Worm (Caenorhabditis elegans) whole organism, young adult: ENCODE data around the gene nlp-52.
A peak's percentile ranks its signal among the peaks of the same experiment; 100 is the strongest.

ENCODE experiments used
- B0035.1 ChIP-seq: sonication (generic microtip); optimal IDR thresholded peaks from 2 replicates; lab custom pipeline; 2016; ENCODE audit warnings: missing genetic modification characterization, mild to moderate bottlenecking, missing compliant biosample characterization, missing genotype, missing genetic modification reagents
- B0261.1 ChIP-seq: sonication (generic microtip); optimal IDR thresholded peaks from 2 replicates; lab custom pipeline; 2016; ENCODE audit warnings: mild to moderate bottlenecking, missing genetic modification characterization, moderate library complexity, missing compliant biosample characterization
- B0336.3 ChIP-seq: fragments of 200-800 bp; sonication (Bioruptor generic); IDR thresholded peaks from 2 replicates; pipeline ENCODE4 v1.3.6; 2022; ENCODE audit warnings: missing genetic modification characterization, missing compliant biosample characterization
- F22D6.2 ChIP-seq: sonication (generic microtip); optimal IDR thresholded peaks from 2 replicates; lab custom pipeline; 2016; ENCODE audit warnings: mild to moderate bottlenecking, missing genetic modification characterization, missing compliant biosample characterization
- F23B12.7 ChIP-seq: sonication (generic microtip); optimal IDR thresholded peaks from 2 replicates; lab custom pipeline; 2017; ENCODE audit warnings: missing genetic modification characterization, mild to moderate bottlenecking, missing compliant biosample characterization, antibody characterized with exemption, moderate library complexity; ENCODE audit not compliant: insufficient read depth
- F37B4.10 ChIP-seq: fragments of 200-800 bp; sonication (Bioruptor generic); IDR thresholded peaks from 2 replicates; pipeline ENCODE4 v1.3.6; 2022; ENCODE audit warnings: missing genetic modification characterization, missing compliant biosample characterization
- F49E8.2 ChIP-seq: sonication (generic microtip); optimal IDR thresholded peaks from 3 replicates; lab custom pipeline; 2017; ENCODE audit warnings: missing genetic modification characterization, mild to moderate bottlenecking, missing compliant biosample characterization, antibody characterized with exemption, moderate library complexity; ENCODE audit not compliant: insufficient read depth
- F52B5.7 ChIP-seq: sonication (generic microtip); optimal IDR thresholded peaks from 2 replicates; lab custom pipeline; 2016; ENCODE audit warnings: mild to moderate bottlenecking, missing genetic modification characterization, missing compliant biosample characterization
- F57C9.4 ChIP-seq: sonication (generic microtip); optimal IDR thresholded peaks from 2 replicates; lab custom pipeline; 2017; ENCODE audit warnings: mild to moderate bottlenecking, missing genetic modification characterization, missing compliant biosample characterization
- K11D2.4 ChIP-seq: fragments of 200-800 bp; sonication (Bioruptor generic); IDR thresholded peaks from 2 replicates; pipeline ENCODE4 v1.3.6; 2022; ENCODE audit warnings: missing genetic modification reagents, missing genetic modification characterization, missing compliant biosample characterization
- K12H6.12 ChIP-seq: fragments of 200-800 bp; sonication (Bioruptor generic); optimal IDR thresholded peaks from 2 replicates; lab custom pipeline; 2018; ENCODE audit warnings: mild to moderate bottlenecking, missing genetic modification characterization, missing compliant biosample characterization
- Y95B8A.8 ChIP-seq: fragments of 200-800 bp; sonication (Bioruptor generic); IDR thresholded peaks from 2 replicates; pipeline ENCODE4 v1.3.6; 2022; ENCODE audit warnings: missing genetic modification reagents, missing genetic modification characterization, missing compliant biosample characterization
- akir-1 ChIP-seq: fragments of 200-800 bp; sonication (Bioruptor generic); optimal IDR thresholded peaks from 2 replicates; lab custom pipeline; 2018; ENCODE audit warnings: mild to moderate bottlenecking, missing genetic modification characterization, moderate library complexity, missing compliant biosample characterization
- ama-1 ChIP-seq, 3 experiments: fragments of 150-350 bp in 1 of 3; sonication (generic microtip) in 2 of 3; optimal IDR thresholded peaks; 2 replicates each; lab custom pipeline; 2014 to 2018; ENCODE audit warnings: missing biosample characterization in 2 of 3, missing genetic modification characterization in 2 of 3, missing genetic modification reagents in 2 of 3
- athp-1 ChIP-seq: sonication (generic microtip); optimal IDR thresholded peaks from 2 replicates; lab custom pipeline; 2017; ENCODE audit warnings: mild to moderate bottlenecking, missing genetic modification characterization, missing compliant biosample characterization
- bed-1 ChIP-seq: fragments of 200-800 bp; sonication (Bioruptor generic); IDR thresholded peaks from 2 replicates; pipeline ENCODE4 v1.3.6; 2022; ENCODE audit warnings: missing genetic modification reagents, missing genetic modification characterization, missing compliant biosample characterization
- cebp-1 ChIP-seq, 2 experiments: fragments of 200-800 bp in 1 of 2; sonication (Bioruptor generic) in 1 of 2; sonication (generic microtip) in 1 of 2; IDR thresholded peaks in 1 of 2; optimal IDR thresholded peaks in 1 of 2; 2 replicates each; pipeline versions ENCODE4 v1.3.6 to Lab custom; 2017 to 2022; ENCODE audit warnings: missing compliant biosample characterization in 2 of 2, missing genetic modification characterization in 2 of 2, mild to moderate bottlenecking in 1 of 2, missing genetic modification reagents in 1 of 2, moderate library complexity in 1 of 2
- cebp-2 ChIP-seq: fragments of 200-800 bp; sonication (Bioruptor generic); IDR thresholded peaks from 2 replicates; pipeline ENCODE4 v1.3.6; 2022; ENCODE audit warnings: missing genetic modification characterization, missing compliant biosample characterization
- ceh-100 ChIP-seq: fragments of 200-800 bp; sonication (Bioruptor generic); IDR thresholded peaks from 2 replicates; pipeline ENCODE4 v1.3.6; 2022; ENCODE audit warnings: missing genetic modification reagents, missing genetic modification characterization, missing compliant biosample characterization
- ceh-91 ChIP-seq: fragments of 200-800 bp; sonication (Bioruptor generic); IDR thresholded peaks from 2 replicates; pipeline ENCODE4 v1.3.6; 2022; ENCODE audit warnings: missing genetic modification reagents, missing genetic modification characterization, missing compliant biosample characterization
- chd-7 ChIP-seq: sonication (generic microtip); optimal IDR thresholded peaks from 2 replicates; lab custom pipeline; 2016; ENCODE audit warnings: mild to moderate bottlenecking, missing genetic modification characterization, moderate library complexity, missing compliant biosample characterization
- die-1 ChIP-seq: sonication (generic microtip); optimal IDR thresholded peaks from 2 replicates; lab custom pipeline; 2016; ENCODE audit warnings: missing genotype, mild to moderate bottlenecking, missing genetic modification characterization, missing compliant biosample characterization
- dox-1 ChIP-seq: fragments of 200-800 bp; sonication (Bioruptor generic); IDR thresholded peaks from 2 replicates; pipeline ENCODE4 v1.3.6; 2022; ENCODE audit warnings: missing genetic modification reagents, missing genetic modification characterization, missing compliant biosample characterization
- egrh-3 ChIP-seq: fragments of 200-800 bp; sonication (Bioruptor generic); IDR thresholded peaks from 2 replicates; pipeline ENCODE4 v1.3.6; 2022; ENCODE audit warnings: missing genetic modification reagents, missing genetic modification characterization, missing compliant biosample characterization
- fkh-3 ChIP-seq: sonication (generic microtip); optimal IDR thresholded peaks from 2 replicates; lab custom pipeline; 2016; ENCODE audit warnings: mild to moderate bottlenecking, missing genetic modification characterization, missing compliant biosample characterization
- hmg-1.2 ChIP-seq: fragments of 200-800 bp; sonication (Bioruptor generic); IDR thresholded peaks from 2 replicates; pipeline ENCODE4 v1.3.6; 2022; ENCODE audit warnings: missing genetic modification reagents, missing genetic modification characterization, missing compliant biosample characterization
- hmg-20 ChIP-seq: fragments of 200-800 bp; sonication (Bioruptor generic); IDR thresholded peaks from 2 replicates; pipeline ENCODE4 v1.3.6; 2022; ENCODE audit warnings: missing genetic modification reagents, missing genetic modification characterization, missing compliant biosample characterization
- lin-35 ChIP-seq, 3 experiments: fragments of 150-350 bp in 2 of 3; sonication (generic microtip) in 1 of 3; optimal IDR thresholded peaks; 2 replicates each; lab custom pipeline; 2014 to 2018; ENCODE audit warnings: missing biosample characterization in 3 of 3, missing genetic modification characterization in 3 of 3, missing genetic modification reagents in 3 of 3
- lin-54 ChIP-seq: fragments of 200-800 bp; sonication (Bioruptor generic); optimal IDR thresholded peaks from 2 replicates; lab custom pipeline; 2018; ENCODE audit warnings: mild to moderate bottlenecking, missing genetic modification characterization, missing compliant biosample characterization
- lir-1 ChIP-seq: fragments of 200-800 bp; sonication (Bioruptor generic); conservative IDR thresholded peaks from 2 replicates; pipeline ENCODE4 v1.3.6; 2022; ENCODE audit warnings: missing genetic modification reagents, missing genetic modification characterization, missing compliant biosample characterization
- madf-10 ChIP-seq: sonication (generic microtip); optimal IDR thresholded peaks from 2 replicates; lab custom pipeline; 2016; ENCODE audit warnings: mild to moderate bottlenecking, missing genetic modification characterization, missing compliant biosample characterization
- madf-8 ChIP-seq: fragments of 200-800 bp; sonication (Bioruptor generic); conservative IDR thresholded peaks from 2 replicates; pipeline ENCODE4 v1.3.6; 2022; ENCODE audit warnings: missing genetic modification reagents, missing genetic modification characterization, missing compliant biosample characterization
- mes-4 ChIP-seq: sonication (generic microtip); optimal IDR thresholded peaks from 2 replicates; lab custom pipeline; 2016; ENCODE audit warnings: missing genotype, missing genetic modification characterization, missing compliant biosample characterization
- mxl-1 ChIP-seq: sonication (generic microtip); optimal IDR thresholded peaks from 2 replicates; lab custom pipeline; 2016; ENCODE audit warnings: missing genetic modification characterization, missing compliant biosample characterization
- nfya-2 ChIP-seq: fragments of 200-800 bp; sonication (Bioruptor generic); IDR thresholded peaks from 2 replicates; pipeline ENCODE4 v1.3.6; 2022; ENCODE audit warnings: missing genetic modification reagents, missing genetic modification characterization, missing compliant biosample characterization
- nfyb-1 ChIP-seq: fragments of 200-800 bp; sonication (Bioruptor generic); IDR thresholded peaks from 2 replicates; pipeline ENCODE4 v1.3.6; 2022; ENCODE audit warnings: missing genetic modification reagents, missing genetic modification characterization, missing compliant biosample characterization
- nhr-120 ChIP-seq: fragments of 200-800 bp; sonication (Bioruptor generic); IDR thresholded peaks from 2 replicates; pipeline ENCODE4 v1.3.6; 2022; ENCODE audit warnings: missing genetic modification characterization, missing compliant biosample characterization
- pha-4 ChIP-seq: fragments of 150-350 bp; sonication (generic microtip); optimal IDR thresholded peaks from 2 replicates; lab custom pipeline; 2014; ENCODE audit warnings: missing biosample characterization, missing genetic modification reagents, missing genetic modification characterization
- rcor-1 ChIP-seq: fragments of 200-800 bp; sonication (Bioruptor generic); IDR thresholded peaks from 2 replicates; pipeline ENCODE4 v1.3.6; 2022; ENCODE audit warnings: missing genetic modification reagents, missing genetic modification characterization, missing compliant biosample characterization
- rec-8 ChIP-seq, 2 experiments: sonication (generic microtip); optimal IDR thresholded peaks; 2 replicates each; lab custom pipeline; 2016; ENCODE audit warnings: mild to moderate bottlenecking in 2 of 2, missing genetic modification characterization in 2 of 2, missing genetic modification reagents in 2 of 2, missing genotype in 2 of 2, missing biosample characterization in 1 of 2, missing compliant biosample characterization in 1 of 2, moderate library complexity in 1 of 2
- rpc-1 ChIP-seq, 2 experiments: fragments of 150-350 bp in 1 of 2; sonication (generic microtip) in 1 of 2; optimal IDR thresholded peaks; 2 replicates each; lab custom pipeline; 2014 to 2018; ENCODE audit warnings: missing biosample characterization in 1 of 2, missing genetic modification characterization in 1 of 2, missing genetic modification reagents in 1 of 2, missing genotype in 1 of 2
- sptf-2 ChIP-seq: fragments of 200-800 bp; sonication (Bioruptor generic); optimal IDR thresholded peaks from 2 replicates; lab custom pipeline; 2018; ENCODE audit warnings: mild to moderate bottlenecking, missing genetic modification characterization, missing compliant biosample characterization
- tlf-1 ChIP-seq: fragments of 200-800 bp; sonication (Bioruptor generic); optimal IDR thresholded peaks from 2 replicates; lab custom pipeline; 2018; ENCODE audit warnings: mild to moderate bottlenecking, missing genetic modification characterization, missing compliant biosample characterization
- unc-62 ChIP-seq: fragments of 150-350 bp; optimal IDR thresholded peaks from 2 replicates; lab custom pipeline; 2014; ENCODE audit warnings: missing biosample characterization, missing genetic modification reagents, missing genetic modification characterization
- zim-3 ChIP-seq: sonication (generic microtip); optimal IDR thresholded peaks from 2 replicates; lab custom pipeline; 2017; ENCODE audit warnings: mild to moderate bottlenecking, missing genetic modification characterization, moderate library complexity, missing compliant biosample characterization
- ztf-25 ChIP-seq: fragments of 200-800 bp; sonication (Bioruptor generic); IDR thresholded peaks from 2 replicates; pipeline ENCODE4 v1.3.6; 2022; ENCODE audit warnings: missing genetic modification reagents, missing genetic modification characterization, missing compliant biosample characterization
- ztf-28 ChIP-seq: fragments of 200-800 bp; sonication (Bioruptor generic); IDR thresholded peaks from 2 replicates; pipeline ENCODE4 v1.3.6; 2022; ENCODE audit warnings: missing genetic modification reagents, missing genetic modification characterization, missing compliant biosample characterization
- ztf-6 ChIP-seq: fragments of 200-800 bp; sonication (Bioruptor generic); IDR thresholded peaks from 2 replicates; pipeline ENCODE4 v1.3.6; 2022; ENCODE audit warnings: missing genetic modification reagents, missing genetic modification characterization, missing compliant biosample characterization

The nlp-52 gene

ce11 chrIII:793595-793994 lies 32.0 kb downstream of the nlp-52 start, which contains the start of gene snt-2 (continued):
- TF ChIP-seq zim-3: no peak
- no peak for TF ChIP-seq Y95B8A.8 (GFP tag; lab: Robert Waterston, UW)
- no peak for TF ChIP-seq sptf-2 (GFP tag; lab: Kevin White, UChicago)
- TF ChIP-seq mes-4: no peak
- TF ChIP-seq lin-54 (GFP tag; lab: Kevin White, UChicago): peak; percentile 58
- no peak for TF ChIP-seq madf-10 (tag; lab: Kevin White, UChicago)
- TF ChIP-seq rcor-1 (GFP tag; lab: Robert Waterston, UW): peak; percentile 18; the same call in 1 of the 2 replicates
- TF ChIP-seq hmg-1.2: peak; percentile 35
- no peak for TF ChIP-seq F52B5.7 (tag; lab: Kevin White, UChicago)
- TF ChIP-seq F22D6.2 (tag; lab: Kevin White, UChicago): no peak
- TF ChIP-seq B0035.1 (tag; lab: Kevin White, UChicago): no peak
- TF ChIP-seq ceh-91: 0 out of 2 replicates have a peak, but pooled peaks have one; percentile 44
- peak; percentile 52 for TF ChIP-seq F49E8.2 (tag; lab: Kevin White, UChicago)
- TF ChIP-seq F23B12.7 (tag; lab: Kevin White, UChicago): peak; percentile 86
- no peak for TF ChIP-seq ztf-25
- peak; percentile 51 for TF ChIP-seq B0336.3 (GFP tag; lab: Robert Waterston, UW)
- no peak for TF ChIP-seq rpc-1 (optimal IDR thresholded peaks at IDR 0.05; lab: Kevin White, UChicago)
- no peak for TF ChIP-seq rpc-1 (tag; optimal IDR thresholded peaks at IDR 0.05; lab: Kevin White, UChicago)
- TF ChIP-seq mxl-1: no peak
- no peak for TF ChIP-seq bed-1 (GFP tag; lab: Robert Waterston, UW)
- no peak for TF ChIP-seq rec-8 (tag; optimal IDR thresholded peaks at IDR 0.05; lab: Kevin White, UChicago)
- TF ChIP-seq F37B4.10 (GFP tag; lab: Robert Waterston, UW): no peak
- no peak for TF ChIP-seq cebp-1 (GFP tag; IDR thresholded peaks at IDR 0.05; lab: Robert Waterston, UW)
- TF ChIP-seq cebp-1 (tag; optimal IDR thresholded peaks at IDR 0.05; lab: Kevin White, UChicago): peak; percentile 63
- TF ChIP-seq ama-1 (optimal IDR thresholded peaks at IDR 0.05; lab: Kevin White, UChicago): no peak
- TF ChIP-seq ama-1 (GFP tag; optimal IDR thresholded peaks at IDR 0.05; lab: Kevin White, UChicago): no peak
- TF ChIP-seq dox-1 (GFP tag; lab: Robert Waterston, UW): peak; percentile 83
- TF ChIP-seq fkh-3: no peak
- 0 out of 2 replicates have a peak, but pooled peaks have one; percentile 17 for TF ChIP-seq egrh-3 (GFP tag; lab: Robert Waterston, UW)
- TF ChIP-seq akir-1 (GFP tag; lab: Kevin White, UChicago): no peak
- no peak for TF ChIP-seq K11D2.4 (GFP tag; lab: Robert Waterston, UW)
- no peak for TF ChIP-seq B0261.1 (tag; lab: Kevin White, UChicago)
- TF ChIP-seq die-1 (tag; lab: Kevin White, UChicago): no peak
- no peak for TF ChIP-seq nhr-120
- no peak for TF ChIP-seq unc-62 (GFP tag; lab: Kevin White, UChicago)
- TF ChIP-seq K12H6.12: peak; percentile 33
- no peak for TF ChIP-seq lir-1 (GFP tag; lab: Robert Waterston, UW)
- TF ChIP-seq ztf-28 (GFP tag; lab: Robert Waterston, UW): no peak
- TF ChIP-seq madf-8: 0 out of 2 replicates have a peak, but pooled peaks have one; percentile 13
- TF ChIP-seq F57C9.4 (tag; lab: Kevin White, UChicago): no peak
- 0 out of 2 replicates have a peak, but pooled peaks have one; percentile 36 for TF ChIP-seq nfyb-1
- TF ChIP-seq ztf-6 (GFP tag; lab: Robert Waterston, UW): no peak
- peak; percentile 35 for TF ChIP-seq tlf-1 (GFP tag; lab: Kevin White, UChicago)
- TF ChIP-seq hmg-20: no peak
- TF ChIP-seq lin-35 (GFP tag; optimal IDR thresholded peaks at IDR 0.05; lab: Kevin White, UChicago): peak in 1 of 3 experiments; percentile 55
- TF ChIP-seq nfya-2 (GFP tag; lab: Robert Waterston, UW): no peak
- TF ChIP-seq cebp-2: no peak
- TF ChIP-seq chd-7 (tag; lab: Kevin White, UChicago): no peak
- no peak for TF ChIP-seq pha-4
- TF ChIP-seq ceh-100 (GFP tag; lab: Robert Waterston, UW): peak; percentile 27; the same call in 1 of the 2 replicates
- TF ChIP-seq athp-1 (tag; lab: Kevin White, UChicago): no peak
